Worm (Caenorhabditis elegans): Measurements from ENCODE around the gene clp-2.
"Not testable (repeated sequence)": the region's sequence is repeated elsewhere in the genome, so short reads cannot be mapped to it uniquely, and the experiment has no call there.

clp-2 gene

DNA sequence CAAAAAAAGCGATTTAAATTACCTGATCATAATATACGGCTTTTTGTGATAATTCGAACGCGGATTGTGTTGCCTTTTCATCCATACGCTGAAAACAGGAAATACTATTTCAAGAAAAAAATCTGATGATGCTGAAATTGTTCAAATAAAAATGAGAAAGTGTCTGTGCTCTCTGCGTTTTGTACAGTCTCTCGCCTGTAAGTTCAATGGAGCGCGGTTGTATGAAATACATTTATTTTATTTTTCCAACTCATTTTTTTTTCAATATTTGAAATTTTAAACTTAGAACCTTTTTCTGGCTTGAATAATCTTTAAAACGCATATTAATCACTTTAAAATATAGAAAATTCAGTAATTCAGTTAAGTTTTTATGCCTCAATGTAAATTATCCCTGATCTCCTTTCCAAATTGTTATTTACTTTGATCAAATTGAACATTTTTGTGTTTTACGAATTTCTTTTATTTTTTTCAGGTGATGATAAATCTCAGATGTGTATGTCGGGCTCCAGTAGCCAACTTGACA, at the start of gene clp-2, which contains the start of gene mrpl-16:
TSS of gene clp-2 (minus strand) at position 94 of the 523 bp plus-strand sequence.
TSS of gene mrpl-16 (plus strand) at position 473 of the 523 bp plus-strand sequence.
- no peak for TF ChIP-seq eyg-1 (tag; optimal IDR thresholded peaks at IDR 0.05)
- TF ChIP-seq npax-4 (tag; optimal IDR thresholded peaks at IDR 0.05) = no peak
- no peak for TF ChIP-seq K09A11.1 (tag; optimal IDR thresholded peaks at IDR 0.05; ENCODE audit: insufficient read depth)
- TF ChIP-seq pros-1 (tag; optimal IDR thresholded peaks at IDR 0.05) = no peak
- no peak for TF ChIP-seq dmd-4 (tag; optimal IDR thresholded peaks at IDR 0.05; ENCODE audit: borderline replicate concordance)
- TF ChIP-seq ceh-45 (GFP tag; IDR thresholded peaks at IDR 0.05) = no peak
- no peak for TF ChIP-seq ceh-22 (tag; optimal IDR thresholded peaks at IDR 0.05)
- TF ChIP-seq unc-42 (tag; optimal IDR thresholded peaks at IDR 0.05) = peak; percentile 18

DNA sequence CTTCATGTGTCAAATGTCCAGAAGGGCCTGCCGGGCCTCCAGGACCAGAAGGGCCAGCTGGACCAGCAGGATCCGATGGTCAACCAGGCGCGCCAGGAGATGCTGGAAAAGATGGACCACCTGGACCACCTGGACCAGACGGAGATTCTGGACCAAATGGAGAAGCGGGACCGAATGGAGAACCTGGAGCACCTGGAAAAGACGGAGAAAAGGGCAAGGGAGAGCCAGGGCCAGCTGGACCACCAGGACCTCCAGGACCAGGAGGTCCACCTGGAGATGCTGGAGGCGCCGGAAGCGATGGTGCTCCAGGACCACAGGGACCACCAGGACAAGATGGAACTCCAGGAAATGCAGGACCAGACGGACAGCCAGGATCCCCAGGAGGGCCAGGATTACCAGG, 44.8 kb upstream of the clp-2 start:
- TF ChIP-seq C08G9.2 (tag; optimal IDR thresholded peaks at IDR 0.05) = peak; percentile 22
- no peak for TF ChIP-seq gmeb-2 (tag; optimal IDR thresholded peaks at IDR 0.05)
- TF ChIP-seq hlh-8 (tag; optimal IDR thresholded peaks at IDR 0.05) = no peak
- TF ChIP-seq hlh-13 (GFP tag; optimal IDR thresholded peaks at IDR 0.05) = no peak
- TF ChIP-seq pha-4 (tag; optimal IDR thresholded peaks at IDR 0.05) = no peak
- TF ChIP-seq F13H6.1 (tag; optimal IDR thresholded peaks at IDR 0.05) = no peak

DNA sequence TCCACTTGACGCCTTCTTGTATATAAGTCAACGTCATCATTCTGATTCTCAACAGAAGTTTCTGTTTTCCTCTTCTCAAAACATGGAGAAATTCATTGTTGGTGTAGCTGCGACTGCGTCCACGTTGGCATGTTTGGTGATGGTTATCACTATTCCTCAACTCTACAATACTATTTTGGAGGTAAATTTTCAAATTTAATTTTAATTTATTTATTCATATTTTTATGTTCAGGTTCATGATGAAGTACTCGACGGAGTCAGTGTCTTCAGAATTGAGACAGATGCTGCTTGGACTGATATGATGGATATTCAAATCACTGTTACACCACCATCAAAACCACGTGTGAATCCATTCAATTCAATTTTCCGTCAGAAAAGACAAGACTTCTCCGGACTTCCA, 44.3 kb upstream of the clp-2 start, which contains the start of gene col-89:
TSS of gene col-89 (plus strand) at position 19 of the 400 bp plus-strand sequence.
- TF ChIP-seq unc-86 (tag; optimal IDR thresholded peaks at IDR 0.05) (no peak), pros-1 (tag; optimal IDR thresholded peaks at IDR 0.05) (no peak), fax-1 (tag; optimal IDR thresholded peaks at IDR 0.05) (no peak), K02D7.2 (tag; optimal IDR thresholded peaks at IDR 0.05) (no peak), ceh-48 (tag; optimal IDR thresholded peaks at IDR 0.05) (no peak), zip-5 (tag; optimal IDR thresholded peaks at IDR 0.05) (no peak), ceh-9 (tag; optimal IDR thresholded peaks at IDR 0.05) (no peak), hlh-8 (tag; optimal IDR thresholded peaks at IDR 0.05) (no peak), pha-4 (tag; optimal IDR thresholded peaks at IDR 0.05) (no peak), ama-1 (optimal IDR thresholded peaks at IDR 0.05) (no peak), che-1 (tag; optimal IDR thresholded peaks at IDR 0.05) (no peak), unc-3 (GFP tag; conservative IDR thresholded peaks at IDR 0.05) (no peak), unc-3 (tag; optimal IDR thresholded peaks at IDR 0.05) (no peak), K09A11.1 (tag; optimal IDR thresholded peaks at IDR 0.05; ENCODE audit: insufficient read depth) (no peak), ceh-31 (tag; optimal IDR thresholded peaks at IDR 0.05) (no peak), lim-6 (tag; optimal IDR thresholded peaks at IDR 0.05) (no peak), Y22D7AL.16 (tag; optimal IDR thresholded peaks at IDR 0.05) (no peak), pag-3 (tag; optimal IDR thresholded peaks at IDR 0.05; ENCODE audit: borderline replicate concordance) (no peak)

DNA sequence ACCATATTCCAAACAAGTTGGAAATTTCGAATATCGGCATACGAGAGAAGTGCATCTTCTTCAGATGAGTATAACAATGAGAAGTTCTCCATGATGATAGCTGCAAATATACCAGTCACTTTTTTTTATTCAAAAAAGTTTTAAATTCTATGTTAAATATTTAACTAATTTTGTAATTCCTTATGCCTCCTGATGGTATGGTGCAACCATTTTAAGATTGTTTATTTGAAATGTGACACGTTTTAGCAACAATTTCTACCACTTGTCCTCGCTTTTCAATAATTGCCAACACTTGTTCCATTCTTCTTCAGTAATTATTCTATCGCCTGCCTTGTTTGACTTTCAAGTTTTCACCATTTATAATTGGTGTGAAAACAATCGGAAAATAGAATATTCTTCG, 42.1 kb upstream of the clp-2 start, which contains the start of gene F17C8.6:
TSS of gene F17C8.6 (minus strand) at position 101 of the 400 bp plus-strand sequence.
- no peak for TF ChIP-seq ref-2 (tag; optimal IDR thresholded peaks at IDR 0.05)
- TF ChIP-seq ceh-45 (GFP tag; IDR thresholded peaks at IDR 0.05) = no peak
- no peak for TF ChIP-seq zip-5 (tag; optimal IDR thresholded peaks at IDR 0.05)
- TF ChIP-seq odd-2 (tag; optimal IDR thresholded peaks at IDR 0.05) = no peak
- TF ChIP-seq sdc-2 (tag; optimal IDR thresholded peaks at IDR 0.05) = no peak
- no peak for TF ChIP-seq unc-86 (tag; optimal IDR thresholded peaks at IDR 0.05)
- no peak for TF ChIP-seq ceh-18 (tag; optimal IDR thresholded peaks at IDR 0.05)

DNA sequence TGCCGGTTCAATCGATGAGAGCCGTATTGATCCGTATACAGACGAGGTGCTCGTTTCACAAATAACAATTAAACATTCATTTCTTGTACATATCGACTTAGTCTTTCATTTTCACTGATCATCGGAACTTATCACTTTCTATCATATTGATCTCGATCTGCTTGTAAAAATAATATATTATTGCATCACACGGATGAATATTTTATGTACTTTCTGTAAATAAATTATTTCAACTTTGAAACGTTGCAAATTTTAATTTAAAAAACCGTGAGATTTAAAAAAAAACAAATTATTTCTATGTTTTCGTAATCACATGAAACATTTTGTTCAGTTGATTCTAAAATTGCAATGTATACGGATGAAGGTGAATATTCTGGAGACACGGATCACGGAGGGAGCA, 38.8 kb upstream of the clp-2 start, which contains the start of gene twk-6:
TSS of gene twk-6 (plus strand) at position 301 of the 400 bp plus-strand sequence.
- TF ChIP-seq ceh-2 (tag; optimal IDR thresholded peaks at IDR 0.05); dmd-4 (tag; optimal IDR thresholded peaks at IDR 0.05; ENCODE audit: borderline replicate concordance); ceh-48 (tag; optimal IDR thresholded peaks at IDR 0.05): not testable (repeated sequence)

All from whole organism, late embryonic.